Fruit fly (Drosophila melanogaster): ENCODE results near the gene Or10a.

Or10a gene

dm6 chrX:11389494-11390447 lies 27.5 kb downstream of the Or10a start:
- no peak for TF ChIP-seq CG8281 (tag; optimal IDR thresholded peaks at IDR 0.05)
- no peak for TF ChIP-seq al (GFP tag; IDR thresholded peaks at IDR 0.05)
- TF ChIP-seq amos (GFP tag; IDR thresholded peaks at IDR 0.05; ENCODE audit: partially characterized antibody): peak; percentile 57; the same call in 1 of the 2 replicates
- no peak for TF ChIP-seq H2.0 (GFP tag; IDR thresholded peaks at IDR 0.05)
- TF ChIP-seq disco-r (GFP tag; optimal IDR thresholded peaks at IDR 0.05): no peak
- peak; percentile 28 for TF ChIP-seq CG30020 (tag; optimal IDR thresholded peaks at IDR 0.05)
- TF ChIP-seq Bdp1 (GFP tag; optimal IDR thresholded peaks at IDR 0.05): no peak
- TF ChIP-seq CG8478 (optimal IDR thresholded peaks at IDR 0.05): no peak
- TF ChIP-seq NC2α (GFP tag; optimal IDR thresholded peaks at IDR 0.05): no peak
- TF ChIP-seq CG10959 (GFP tag; IDR thresholded peaks at IDR 0.05): no peak
- TF ChIP-seq Sin3A (optimal IDR thresholded peaks at IDR 0.05): no peak
- TF ChIP-seq CG9876 (GFP tag; optimal IDR thresholded peaks at IDR 0.05): no peak
- TF ChIP-seq hb (GFP tag; IDR thresholded peaks at IDR 0.05; ENCODE audit: partially characterized antibody): peak; percentile 86; the same call in 2 of the 3 replicates
- no peak for TF ChIP-seq CG31365 (tag; optimal IDR thresholded peaks at IDR 0.05)
- TF ChIP-seq luna (GFP tag; optimal IDR thresholded peaks at IDR 0.05): no peak
- TF ChIP-seq CG7963 (GFP tag; IDR thresholded peaks at IDR 0.05; ENCODE audit: partially characterized antibody): peak; percentile 81
- peak; percentile 47 for TF ChIP-seq trem (tag; optimal IDR thresholded peaks at IDR 0.05)
- TF ChIP-seq CG1603 (tag; optimal IDR thresholded peaks at IDR 0.05): no peak
- TF ChIP-seq HmgD (GFP tag; optimal IDR thresholded peaks at IDR 0.05): no peak
- TF ChIP-seq CG7745 (tag; optimal IDR thresholded peaks at IDR 0.05): no peak
- TF ChIP-seq slou (GFP tag; optimal IDR thresholded peaks at IDR 0.05): no peak
- TF ChIP-seq fru (optimal IDR thresholded peaks at IDR 0.05): no peak
- TF ChIP-seq CG9727 (GFP tag; optimal IDR thresholded peaks at IDR 0.05): no peak
- no peak for TF ChIP-seq CG7839 (tag; optimal IDR thresholded peaks at IDR 0.05)
- TF ChIP-seq stwl (tag; optimal IDR thresholded peaks at IDR 0.05): peak; percentile 70
- no peak for TF ChIP-seq CG11504 (tag; optimal IDR thresholded peaks at IDR 0.05)
- TF ChIP-seq gt (GFP tag; IDR thresholded peaks at IDR 0.05): no peak
- no peak for TF ChIP-seq chm (GFP tag; IDR thresholded peaks at IDR 0.05)
- no peak for TF ChIP-seq gce (GFP tag; IDR thresholded peaks at IDR 0.05)
- no peak for TF ChIP-seq CG3726 (GFP tag; IDR thresholded peaks at IDR 0.05)
- no peak for TF ChIP-seq repo (GFP tag; optimal IDR thresholded peaks at IDR 0.05)
- no peak for TF ChIP-seq dimm (GFP tag; IDR thresholded peaks at IDR 0.05)
- TF ChIP-seq btn (GFP tag; optimal IDR thresholded peaks at IDR 0.05): no peak
- TF ChIP-seq Dbx (GFP tag; IDR thresholded peaks at IDR 0.05): 0 out of 3 replicates have a peak, but pooled peaks have one; percentile 23
- no peak for TF ChIP-seq kay (GFP tag; optimal IDR thresholded peaks at IDR 0.05)
- no peak for TF ChIP-seq CG3407 (GFP tag; optimal IDR thresholded peaks at IDR 0.05)
- TF ChIP-seq Camta (GFP tag; optimal IDR thresholded peaks at IDR 0.05): no peak
- no peak for TF ChIP-seq CG14441 (GFP tag; IDR thresholded peaks at IDR 0.05)
- TF ChIP-seq CG6254 (GFP tag; optimal IDR thresholded peaks at IDR 0.05): no peak
- TF ChIP-seq CoRest (tag; optimal IDR thresholded peaks at IDR 0.05): peak; percentile 6
- TF ChIP-seq D19B (GFP tag; optimal IDR thresholded peaks at IDR 0.05): no peak
- TF ChIP-seq Jarid2 (GFP tag; optimal IDR thresholded peaks at IDR 0.05): peak; percentile 58
- TF ChIP-seq slp2 (GFP tag; optimal IDR thresholded peaks at IDR 0.05): no peak
- no peak for TF ChIP-seq NC2β (GFP tag; optimal IDR thresholded peaks at IDR 0.05)
- TF ChIP-seq Sox102F (GFP tag; optimal IDR thresholded peaks at IDR 0.05): no peak
- no peak for TF ChIP-seq CG4328 (GFP tag; optimal IDR thresholded peaks at IDR 0.05)
- no peak for TF ChIP-seq lab (GFP tag; optimal IDR thresholded peaks at IDR 0.05)
- no peak for TF ChIP-seq CG31224 (GFP tag; IDR thresholded peaks at IDR 0.05)
- no peak for TF ChIP-seq CG14050 (GFP tag; IDR thresholded peaks at IDR 0.05)
- TF ChIP-seq br (optimal IDR thresholded peaks at IDR 0.05): no peak
- no peak for TF ChIP-seq CG3838 (GFP tag; optimal IDR thresholded peaks at IDR 0.05)
